Worm (Caenorhabditis elegans) whole organism, young adult: ENCODE results near the gene T26E4.3.

Experiments used
- D2030.7 ChIP-seq: fragments of 200-800 bp; sonication (Bioruptor generic); IDR thresholded peaks from 2 replicates; pipeline ENCODE4 v1.3.6; 2022; ENCODE audit warnings: missing genetic modification reagents, missing genetic modification characterization, missing compliant biosample characterization
- F55B11.4 ChIP-seq: sonication (generic microtip); optimal IDR thresholded peaks from 2 replicates; lab custom pipeline; 2016; ENCODE audit warnings: missing compliant biosample characterization, missing genetic modification characterization, borderline replicate concordance; ENCODE audit not compliant: insufficient read depth
- K11D2.4 ChIP-seq: fragments of 200-800 bp; sonication (Bioruptor generic); IDR thresholded peaks from 2 replicates; pipeline ENCODE4 v1.3.6; 2022; ENCODE audit warnings: missing genetic modification reagents, missing genetic modification characterization, missing compliant biosample characterization
- Y53F4B.3 ChIP-seq: fragments of 200-800 bp; sonication (Bioruptor generic); IDR thresholded peaks from 2 replicates; pipeline ENCODE4 v1.3.6; 2022; ENCODE audit warnings: missing genetic modification reagents, missing genetic modification characterization, missing compliant biosample characterization
- Y53G8AR.9 ChIP-seq: fragments of 200-800 bp; sonication (Bioruptor generic); conservative IDR thresholded peaks from 2 replicates; pipeline ENCODE4 v1.3.6; 2022; ENCODE audit warnings: missing genetic modification reagents, missing genetic modification characterization, missing compliant biosample characterization
- Y79H2A.3 ChIP-seq: fragments of 200-800 bp; sonication (Bioruptor generic); conservative IDR thresholded peaks from 2 replicates; pipeline ENCODE4 v1.3.6; 2022; ENCODE audit warnings: missing genetic modification reagents, missing genetic modification characterization, missing compliant biosample characterization
- ama-1 ChIP-seq, 3 experiments: fragments of 150-350 bp in 1 of 3; sonication (generic microtip) in 2 of 3; optimal IDR thresholded peaks; 2 replicates each; lab custom pipeline; 2014 to 2018; ENCODE audit warnings: missing biosample characterization in 2 of 3, missing genetic modification characterization in 2 of 3, missing genetic modification reagents in 2 of 3
- athp-1 ChIP-seq: sonication (generic microtip); optimal IDR thresholded peaks from 2 replicates; lab custom pipeline; 2017; ENCODE audit warnings: mild to moderate bottlenecking, missing genetic modification characterization, missing compliant biosample characterization
- bed-1 ChIP-seq: fragments of 200-800 bp; sonication (Bioruptor generic); IDR thresholded peaks from 2 replicates; pipeline ENCODE4 v1.3.6; 2022; ENCODE audit warnings: missing genetic modification reagents, missing genetic modification characterization, missing compliant biosample characterization
- ccch-3 ChIP-seq: fragments of 200-800 bp; sonication (Bioruptor generic); optimal IDR thresholded peaks from 2 replicates; lab custom pipeline; 2018; ENCODE audit warnings: mild to moderate bottlenecking, missing genetic modification characterization, missing compliant biosample characterization
- cebp-1 ChIP-seq, 2 experiments: fragments of 200-800 bp in 1 of 2; sonication (Bioruptor generic) in 1 of 2; sonication (generic microtip) in 1 of 2; IDR thresholded peaks in 1 of 2; optimal IDR thresholded peaks in 1 of 2; 2 replicates each; pipeline versions ENCODE4 v1.3.6 to Lab custom; 2017 to 2022; ENCODE audit warnings: missing compliant biosample characterization in 2 of 2, missing genetic modification characterization in 2 of 2, mild to moderate bottlenecking in 1 of 2, missing genetic modification reagents in 1 of 2, moderate library complexity in 1 of 2
- ceh-58 ChIP-seq: fragments of 200-800 bp; sonication (Bioruptor generic); IDR thresholded peaks from 2 replicates; pipeline ENCODE4 v1.3.6; 2022; ENCODE audit warnings: missing genetic modification characterization, missing compliant biosample characterization
- ceh-79 ChIP-seq: sonication (generic microtip); optimal IDR thresholded peaks from 2 replicates; lab custom pipeline; 2017; ENCODE audit warnings: mild to moderate bottlenecking, missing genetic modification characterization, missing compliant biosample characterization
- ceh-91 ChIP-seq: fragments of 200-800 bp; sonication (Bioruptor generic); IDR thresholded peaks from 2 replicates; pipeline ENCODE4 v1.3.6; 2022; ENCODE audit warnings: missing genetic modification reagents, missing genetic modification characterization, missing compliant biosample characterization
- chd-7 ChIP-seq: sonication (generic microtip); optimal IDR thresholded peaks from 2 replicates; lab custom pipeline; 2016; ENCODE audit warnings: mild to moderate bottlenecking, missing genetic modification characterization, moderate library complexity, missing compliant biosample characterization
- die-1 ChIP-seq: sonication (generic microtip); optimal IDR thresholded peaks from 2 replicates; lab custom pipeline; 2016; ENCODE audit warnings: missing genotype, mild to moderate bottlenecking, missing genetic modification characterization, missing compliant biosample characterization
- dox-1 ChIP-seq: fragments of 200-800 bp; sonication (Bioruptor generic); IDR thresholded peaks from 2 replicates; pipeline ENCODE4 v1.3.6; 2022; ENCODE audit warnings: missing genetic modification reagents, missing genetic modification characterization, missing compliant biosample characterization
- dpl-1 ChIP-seq: fragments of 150-350 bp; optimal IDR thresholded peaks from 2 replicates; lab custom pipeline; 2014; ENCODE audit warnings: missing biosample characterization, missing genetic modification reagents, missing genetic modification characterization
- egl-18 ChIP-seq: fragments of 200-800 bp; sonication (Bioruptor generic); IDR thresholded peaks from 2 replicates; pipeline ENCODE4 v1.3.6; 2022; ENCODE audit warnings: missing genetic modification reagents, missing genetic modification characterization, missing compliant biosample characterization
- egrh-3 ChIP-seq: fragments of 200-800 bp; sonication (Bioruptor generic); IDR thresholded peaks from 2 replicates; pipeline ENCODE4 v1.3.6; 2022; ENCODE audit warnings: missing genetic modification reagents, missing genetic modification characterization, missing compliant biosample characterization
- hlh-12 ChIP-seq: sonication (generic microtip); optimal IDR thresholded peaks from 2 replicates; lab custom pipeline; 2016; ENCODE audit warnings: missing genetic modification characterization, missing compliant biosample characterization
- hsf-1 ChIP-seq: fragments of 200-800 bp; sonication (Bioruptor generic); IDR thresholded peaks from 2 replicates; pipeline ENCODE4 v1.3.6; 2022; ENCODE audit warnings: missing genetic modification reagents, missing genetic modification characterization, missing compliant biosample characterization
- lag-1 ChIP-seq: fragments of 200-800 bp; sonication (Bioruptor generic); IDR thresholded peaks from 2 replicates; pipeline ENCODE4 v1.3.6; 2022; ENCODE audit warnings: missing genetic modification reagents, missing genetic modification characterization, missing compliant biosample characterization
- let-526 ChIP-seq: fragments of 200-800 bp; sonication (Bioruptor generic); IDR thresholded peaks from 2 replicates; pipeline ENCODE4 v1.3.6; 2022; ENCODE audit warnings: missing genetic modification reagents, missing genetic modification characterization, missing compliant biosample characterization
- let-607 ChIP-seq, 2 experiments: fragments of 200-800 bp in 1 of 2; sonication (Bioruptor generic) in 1 of 2; sonication (generic microtip) in 1 of 2; optimal IDR thresholded peaks; 2 replicates each; lab custom pipeline; 2016 to 2018; ENCODE audit warnings: mild to moderate bottlenecking in 2 of 2, missing compliant biosample characterization in 2 of 2, missing genetic modification characterization in 2 of 2, moderate library complexity in 2 of 2, missing genotype in 1 of 2
- lin-40 ChIP-seq: sonication (generic microtip); optimal IDR thresholded peaks from 2 replicates; lab custom pipeline; 2016; ENCODE audit warnings: missing genetic modification characterization, mild to moderate bottlenecking, missing compliant biosample characterization, missing genotype, missing genetic modification reagents
- lin-54 ChIP-seq: fragments of 200-800 bp; sonication (Bioruptor generic); optimal IDR thresholded peaks from 2 replicates; lab custom pipeline; 2018; ENCODE audit warnings: mild to moderate bottlenecking, missing genetic modification characterization, missing compliant biosample characterization
- lir-1 ChIP-seq: fragments of 200-800 bp; sonication (Bioruptor generic); conservative IDR thresholded peaks from 2 replicates; pipeline ENCODE4 v1.3.6; 2022; ENCODE audit warnings: missing genetic modification reagents, missing genetic modification characterization, missing compliant biosample characterization
- mxl-1 ChIP-seq: sonication (generic microtip); optimal IDR thresholded peaks from 2 replicates; lab custom pipeline; 2016; ENCODE audit warnings: missing genetic modification characterization, missing compliant biosample characterization
- nfya-2 ChIP-seq: fragments of 200-800 bp; sonication (Bioruptor generic); IDR thresholded peaks from 2 replicates; pipeline ENCODE4 v1.3.6; 2022; ENCODE audit warnings: missing genetic modification reagents, missing genetic modification characterization, missing compliant biosample characterization
- nhr-120 ChIP-seq: fragments of 200-800 bp; sonication (Bioruptor generic); IDR thresholded peaks from 2 replicates; pipeline ENCODE4 v1.3.6; 2022; ENCODE audit warnings: missing genetic modification characterization, missing compliant biosample characterization
- nhr-179 ChIP-seq: sonication (generic microtip); optimal IDR thresholded peaks from 2 replicates; lab custom pipeline; 2016; ENCODE audit warnings: mild to moderate bottlenecking, missing genetic modification characterization, missing compliant biosample characterization
- nhr-27 ChIP-seq: fragments of 200-800 bp; sonication (Bioruptor generic); optimal IDR thresholded peaks from 2 replicates; lab custom pipeline; 2018; ENCODE audit warnings: mild to moderate bottlenecking, missing genetic modification characterization, moderate library complexity, missing compliant biosample characterization
- snpc-1.3 ChIP-seq: sonication (generic microtip); optimal IDR thresholded peaks from 2 replicates; lab custom pipeline; 2017; ENCODE audit warnings: missing genetic modification characterization, mild to moderate bottlenecking, missing compliant biosample characterization, antibody characterized with exemption, moderate library complexity, missing genotype, missing genetic modification reagents; ENCODE audit not compliant: insufficient read depth
- sptf-2 ChIP-seq: fragments of 200-800 bp; sonication (Bioruptor generic); optimal IDR thresholded peaks from 2 replicates; lab custom pipeline; 2018; ENCODE audit warnings: mild to moderate bottlenecking, missing genetic modification characterization, missing compliant biosample characterization
- tbp1 ChIP-seq: fragments of 200-800 bp; sonication (Bioruptor generic); optimal IDR thresholded peaks from 2 replicates; lab custom pipeline; 2018; ENCODE audit warnings: mild to moderate bottlenecking, missing genetic modification characterization, missing compliant biosample characterization
- tbx-9 ChIP-seq: sonication (generic microtip); optimal IDR thresholded peaks from 2 replicates; lab custom pipeline; 2016; ENCODE audit warnings: borderline replicate concordance, missing genetic modification characterization, inconsistent platforms, missing compliant biosample characterization
- tlf-1 ChIP-seq: fragments of 200-800 bp; sonication (Bioruptor generic); optimal IDR thresholded peaks from 2 replicates; lab custom pipeline; 2018; ENCODE audit warnings: mild to moderate bottlenecking, missing genetic modification characterization, missing compliant biosample characterization
- ztf-18 ChIP-seq: sonication (generic microtip); optimal IDR thresholded peaks from 2 replicates; lab custom pipeline; 2016; ENCODE audit warnings: missing genotype, mild to moderate bottlenecking, missing genetic modification characterization, missing compliant biosample characterization
- ztf-25 ChIP-seq: fragments of 200-800 bp; sonication (Bioruptor generic); IDR thresholded peaks from 2 replicates; pipeline ENCODE4 v1.3.6; 2022; ENCODE audit warnings: missing genetic modification reagents, missing genetic modification characterization, missing compliant biosample characterization
- ztf-26 ChIP-seq: sonication (generic microtip); optimal IDR thresholded peaks from 2 replicates; lab custom pipeline; 2017; ENCODE audit warnings: missing genetic modification characterization, missing compliant biosample characterization

T26E4.3 gene

ce11 chrV:15776651-15777050 lies 5.9 kb upstream of the T26E4.3 start, which contains the start of gene nhr-283:
Gene nhr-283 (minus strand): TSS chrV:15776751.
- TF ChIP-seq ccch-3 (GFP tag; lab: Kevin White, UChicago): no peak
- no peak for TF ChIP-seq ceh-91 (GFP tag; lab: Robert Waterston, UW)
- TF ChIP-seq Y53F4B.3 (GFP tag; lab: Robert Waterston, UW): no peak
- no peak for TF ChIP-seq chd-7 (tag; lab: Kevin White, UChicago)
- TF ChIP-seq hlh-12 (tag; lab: Kevin White, UChicago): no peak
- TF ChIP-seq tbp1: no peak
- no peak for TF ChIP-seq ztf-25 (GFP tag; lab: Robert Waterston, UW)
- TF ChIP-seq egl-18 (GFP tag; lab: Robert Waterston, UW): no peak
- TF ChIP-seq nhr-120 (GFP tag; lab: Robert Waterston, UW): no peak
- no peak for TF ChIP-seq nhr-27 (tag; lab: Kevin White, UChicago)
- no peak for TF ChIP-seq mxl-1 (tag; lab: Kevin White, UChicago)
- TF ChIP-seq cebp-1 (GFP tag; IDR thresholded peaks at IDR 0.05; lab: Robert Waterston, UW): no peak
- TF ChIP-seq cebp-1 (tag; optimal IDR thresholded peaks at IDR 0.05; lab: Kevin White, UChicago): no peak
- no peak for TF ChIP-seq dox-1 (GFP tag; lab: Robert Waterston, UW)
- TF ChIP-seq ztf-18 (tag; lab: Kevin White, UChicago): no peak
- no peak for TF ChIP-seq Y53G8AR.9 (GFP tag; lab: Robert Waterston, UW)
- TF ChIP-seq lin-40: no peak
- no peak for TF ChIP-seq hsf-1 (GFP tag; lab: Robert Waterston, UW)

- TF ChIP-seq athp-1 (tag; lab: Kevin White, UChicago) (no peak), tlf-1 (no peak), cebp-1 (GFP tag; IDR thresholded peaks at IDR 0.05; lab: Robert Waterston, UW) (no peak), cebp-1 (tag; optimal IDR thresholded peaks at IDR 0.05; lab: Kevin White, UChicago) (no peak), nhr-179 (tag; lab: Kevin White, UChicago) (no peak), F55B11.4 (no peak), let-607 (tag; optimal IDR thresholded peaks at IDR 0.05; lab: Kevin White, UChicago) (no peak), tbx-9 (no peak), ztf-26 (tag; lab: Kevin White, UChicago) (no peak), lin-54 (GFP tag; lab: Kevin White, UChicago) (no peak), ceh-79 (no peak), ama-1 (optimal IDR thresholded peaks at IDR 0.05; lab: Kevin White, UChicago) (no peak), ama-1 (GFP tag; optimal IDR thresholded peaks at IDR 0.05; lab: Kevin White, UChicago) (no peak), die-1 (tag; lab: Kevin White, UChicago) (no peak), Y79H2A.3 (no peak), egl-18 (GFP tag; lab: Robert Waterston, UW) (no peak), nhr-120 (GFP tag; lab: Robert Waterston, UW) (no peak), lir-1 (GFP tag; lab: Robert Waterston, UW) (no peak), nfya-2 (GFP tag; lab: Robert Waterston, UW) (no peak)
These were observed 3.4 kb upstream of the T26E4.3 start, which contains the start of the genes nhr-285 and irld-52 for ce11 chrV:15779128-15779729. Gene nhr-285 (minus strand): TSS chrV:15779228. Gene irld-52 (plus strand): TSS chrV:15779679.

DNA sequence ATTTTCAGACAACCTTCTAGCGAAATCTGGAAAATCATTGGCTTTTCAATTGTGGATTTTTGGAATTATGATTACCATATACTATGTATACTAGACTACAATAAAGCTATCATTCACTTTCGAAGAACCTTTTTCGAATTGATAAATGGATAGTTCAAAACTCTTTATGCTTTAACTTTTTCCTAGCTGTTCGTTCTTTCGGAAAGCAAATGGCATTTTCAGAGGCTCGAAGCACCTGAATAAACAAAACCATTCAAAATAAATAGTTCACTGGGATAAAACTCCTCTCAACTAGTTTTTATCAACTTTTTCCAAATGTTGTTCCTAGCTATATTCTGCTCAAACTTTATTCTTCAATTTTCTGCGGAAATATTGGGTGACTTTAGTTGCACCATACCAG lies 1.5 kb upstream of the T26E4.3 start, which contains the start of gene T26E4.2:
Gene T26E4.2, plus strand, starts transcription at position 301 of the 400 bp plus-strand sequence.
- TF ChIP-seq D2030.7 (GFP tag; lab: Robert Waterston, UW) (no peak), ceh-58 (GFP tag; lab: Robert Waterston, UW) (no peak), egrh-3 (GFP tag; lab: Robert Waterston, UW) (no peak), snpc-1.3 (tag; lab: Kevin White, UChicago) (no peak), K11D2.4 (no peak), ceh-91 (GFP tag; lab: Robert Waterston, UW) (no peak), sptf-2 (GFP tag; lab: Kevin White, UChicago) (no peak), let-526 (GFP tag; lab: Robert Waterston, UW) (no peak), lag-1 (GFP tag; lab: Robert Waterston, UW) (no peak), hsf-1 (GFP tag; lab: Robert Waterston, UW) (no peak), dpl-1 (GFP tag; lab: Kevin White, UChicago) (no peak), bed-1 (GFP tag; lab: Robert Waterston, UW) (no peak)
